Worm (Caenorhabditis elegans): Measurements from ENCODE around the gene dac-1.

dac-1 gene

ce11 chrIII:868866-869265, 52.9 kb downstream of the dac-1 start:
- TF ChIP-seq ztf-29 (GFP tag; IDR thresholded peaks at IDR 0.05) (no peak), flt-1 (GFP tag; IDR thresholded peaks at IDR 0.05) (no peak), klf-2 (GFP tag; conservative IDR thresholded peaks at IDR 0.05) (no peak), ztf-23 (GFP tag; IDR thresholded peaks at IDR 0.05) (no peak), ref-1 (GFP tag; conservative IDR thresholded peaks at IDR 0.05) (no peak)

- TF ChIP-seq T22C8.4 (GFP tag; IDR thresholded peaks at IDR 0.05): 0 out of 2 replicates have a peak, but pooled peaks have one; percentile 19
- TF ChIP-seq ztf-29 (GFP tag; IDR thresholded peaks at IDR 0.05): no peak
Measured at ce11 chrIII:869869-870268, 53.9 kb downstream of the dac-1 start, which contains the start of gene T24C4.2. TSS of gene T24C4.2 (minus strand) at chrIII:869969.

- no peak for TF ChIP-seq ref-1 (GFP tag; conservative IDR thresholded peaks at IDR 0.05)
- no peak for TF ChIP-seq ztf-29 (GFP tag; IDR thresholded peaks at IDR 0.05)
- TF ChIP-seq flt-1 (GFP tag; IDR thresholded peaks at IDR 0.05): no peak
- TF ChIP-seq cog-1 (tag; optimal IDR thresholded peaks at IDR 0.05): no peak
- no peak for TF ChIP-seq tab-1 (GFP tag; IDR thresholded peaks at IDR 0.05)
- TF ChIP-seq ztf-23 (GFP tag; IDR thresholded peaks at IDR 0.05): no peak
- no peak for TF ChIP-seq klf-2 (GFP tag; conservative IDR thresholded peaks at IDR 0.05)
- TF ChIP-seq med-1 (GFP tag; optimal IDR thresholded peaks at IDR 0.05; ENCODE audit: insufficient read depth): no peak
Measured at ce11 chrIII:870555-870954, 54.6 kb downstream of the dac-1 start.
